Fruit fly (Drosophila melanogaster) whole organism: ENCODE results near the gene CG43074.
A peak's percentile ranks its signal among the peaks of the same experiment; 100 is the strongest.

Experiments used
- pan ChIP-seq: fragments of >200 bp; optimal IDR thresholded peaks from 2 replicates; lab custom pipeline; 2017
- usp ChIP-seq: fragments of >200 bp; optimal IDR thresholded peaks from 2 replicates; lab custom pipeline; 2017; ENCODE audit warnings: missing biosample characterization, missing genetic modification characterization, mixed read lengths

- TF ChIP-seq pan (peak; percentile 93), usp (GFP tag; lab: Kevin White, UChicago) (no peak)
Measured at dm6 chr3L:3460402-3461027, 23.9 kb downstream of the CG43074 start, which contains the start of gene eIF5B.
